Worm (Caenorhabditis elegans): ENCODE data around the gene asm-1.

The asm-1 gene

DNA sequence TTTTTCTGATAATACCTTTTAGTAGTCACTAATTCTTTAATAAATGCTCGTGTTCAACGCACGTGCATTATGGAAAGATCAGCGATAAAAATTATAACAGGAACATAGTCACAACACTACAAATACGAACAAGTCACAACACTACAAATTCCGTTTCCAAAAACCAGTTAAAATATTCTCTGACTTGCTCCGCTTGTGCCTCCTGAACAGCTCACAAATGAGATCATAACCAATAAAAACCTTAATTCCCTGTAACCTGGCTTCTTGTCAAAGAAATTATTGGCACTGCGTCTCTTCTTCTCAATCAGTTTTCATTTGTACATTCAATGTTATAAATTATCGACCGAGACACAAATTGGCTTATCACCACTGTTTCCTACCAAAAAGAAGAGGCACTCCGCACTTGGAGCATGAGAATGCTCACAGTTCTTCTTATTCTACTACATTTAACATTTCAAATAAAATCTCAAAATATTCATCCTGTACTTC lies 9.5 kb downstream of the asm-1 start, which contains the start of gene B0252.1:
Gene B0252.1, plus strand, starts transcription at position 318 of the 489 bp plus-strand sequence.
- TF ChIP-seq lin-32 (GFP tag; optimal IDR thresholded peaks at IDR 0.05) (no peak), mab-5 (tag; optimal IDR thresholded peaks at IDR 0.05) (no peak)

DNA sequence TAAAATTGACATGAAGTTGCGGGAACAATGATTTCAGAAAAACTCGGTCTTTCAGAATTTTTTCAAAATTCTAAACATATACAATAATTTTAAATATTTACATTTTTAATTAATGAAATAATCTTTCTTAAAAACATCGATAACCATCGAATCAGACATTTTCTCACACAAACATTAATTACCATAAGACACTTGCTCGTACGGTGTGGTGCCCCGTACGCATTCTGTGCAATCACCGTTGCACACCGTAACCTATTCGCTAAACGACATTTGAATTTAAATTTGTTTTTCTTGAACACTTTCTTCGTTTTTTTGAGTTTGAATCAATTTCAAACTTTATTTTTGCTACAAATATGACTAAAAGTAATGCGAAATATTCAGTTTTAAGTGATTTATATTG lies 13.9 kb downstream of the asm-1 start:
- TF ChIP-seq lsy-2 (tag; optimal IDR thresholded peaks at IDR 0.05) = peak; percentile 40
- no peak for TF ChIP-seq lin-13 (tag; optimal IDR thresholded peaks at IDR 0.05)

DNA sequence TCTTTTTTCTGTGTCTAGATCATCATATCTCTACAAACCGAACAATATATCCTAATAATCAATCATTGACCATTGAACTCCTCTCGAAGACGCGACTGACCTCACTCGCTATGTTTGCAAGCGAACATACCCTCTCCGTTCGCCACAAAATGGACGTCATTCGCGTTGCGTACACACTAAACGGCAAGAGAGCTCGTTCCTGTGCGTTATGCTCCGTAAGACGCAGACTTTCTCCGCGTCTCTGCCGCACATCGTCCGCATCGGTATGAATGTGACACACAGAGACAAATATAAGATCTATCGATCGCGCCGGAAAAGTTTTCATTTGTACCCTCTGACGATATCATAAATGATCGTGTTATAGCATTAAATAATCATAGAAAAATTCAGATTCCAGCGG lies 16.2 kb downstream of the asm-1 start:
- TF ChIP-seq nhr-76 (tag; optimal IDR thresholded peaks at IDR 0.05) (no peak), ham-2 (GFP tag; optimal IDR thresholded peaks at IDR 0.05) (peak; percentile 65), mls-2 (tag; optimal IDR thresholded peaks at IDR 0.05) (no peak), nhr-2 (tag; optimal IDR thresholded peaks at IDR 0.05) (peak; percentile 76), bed-3 (GFP tag; optimal IDR thresholded peaks at IDR 0.05) (no peak), flh-1 (GFP tag; optimal IDR thresholded peaks at IDR 0.05) (no peak), ztf-11 (tag; optimal IDR thresholded peaks at IDR 0.05) (no peak), mep-1 (tag; optimal IDR thresholded peaks at IDR 0.05) (no peak), nhr-12 (tag; optimal IDR thresholded peaks at IDR 0.05) (no peak), lin-32 (GFP tag; optimal IDR thresholded peaks at IDR 0.05) (no peak), mab-5 (tag; optimal IDR thresholded peaks at IDR 0.05) (no peak), cnd-1 (tag; optimal IDR thresholded peaks at IDR 0.05) (no peak), lin-13 (tag; optimal IDR thresholded peaks at IDR 0.05) (peak; percentile 27), nhr-28 (tag; optimal IDR thresholded peaks at IDR 0.05) (no peak), ceh-83 (GFP tag; optimal IDR thresholded peaks at IDR 0.05) (no peak), unc-39 (tag; optimal IDR thresholded peaks at IDR 0.05) (no peak), unc-120 (tag; optimal IDR thresholded peaks at IDR 0.05; ENCODE audit: poor library complexity, severe bottlenecking) (no peak), lsy-2 (tag; optimal IDR thresholded peaks at IDR 0.05) (no peak), elt-1 (tag; optimal IDR thresholded peaks at IDR 0.05; ENCODE audit: borderline replicate concordance, insufficient read depth) (no peak), ceh-39 (tag; optimal IDR thresholded peaks at IDR 0.05) (peak; percentile 62), tbx-8 (GFP tag; optimal IDR thresholded peaks at IDR 0.05) (no peak), ceh-43 (GFP tag; optimal IDR thresholded peaks at IDR 0.05) (no peak), ces-1 (GFP tag; optimal IDR thresholded peaks at IDR 0.05) (no peak), drap-1 (GFP tag; optimal IDR thresholded peaks at IDR 0.05) (no peak), nhr-237 (tag; optimal IDR thresholded peaks at IDR 0.05) (no peak), hlh-1 (tag; optimal IDR thresholded peaks at IDR 0.05) (no peak), elt-3 (tag; optimal IDR thresholded peaks at IDR 0.05) (no peak), snpc-4 (tag; optimal IDR thresholded peaks at IDR 0.05) (no peak), unc-62 (GFP tag; optimal IDR thresholded peaks at IDR 0.05) (peak; percentile 27), M03D4.4 (tag; optimal IDR thresholded peaks at IDR 0.05) (no peak), pha-4 (tag; optimal IDR thresholded peaks at IDR 0.05) (peak; percentile 57), sem-2 (GFP tag; optimal IDR thresholded peaks at IDR 0.05) (no peak), zip-8 (tag; optimal IDR thresholded peaks at IDR 0.05) (peak; percentile 20), sptf-1 (tag; optimal IDR thresholded peaks at IDR 0.05) (no peak), blmp-1 (tag; optimal IDR thresholded peaks at IDR 0.05) (no peak)

DNA sequence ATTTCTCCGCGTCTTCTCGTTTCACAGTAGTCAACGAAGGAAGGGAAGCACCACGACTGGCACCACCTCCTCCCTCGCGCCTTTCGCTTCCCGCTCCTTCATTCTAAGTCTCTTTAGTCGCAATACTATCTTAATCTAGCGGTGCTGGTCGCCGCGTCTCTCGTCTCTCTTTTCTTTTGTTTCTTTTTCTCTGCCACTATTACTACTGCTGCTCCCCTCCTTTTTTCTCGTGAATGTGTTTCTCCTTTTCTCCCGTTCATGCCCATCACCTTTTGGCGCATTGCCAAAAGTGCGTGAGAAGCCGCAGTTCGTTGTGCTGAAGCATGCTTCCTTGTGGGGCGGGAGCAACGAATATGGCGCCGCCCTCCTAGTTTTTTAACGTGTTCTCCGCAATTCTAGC lies 16.6 kb downstream of the asm-1 start:
- peak; percentile 1 for TF ChIP-seq nhr-237 (tag; optimal IDR thresholded peaks at IDR 0.05)
- TF ChIP-seq mab-5 (tag; optimal IDR thresholded peaks at IDR 0.05) = no peak
- peak; percentile 77 for TF ChIP-seq unc-120 (tag; optimal IDR thresholded peaks at IDR 0.05; ENCODE audit: poor library complexity, severe bottlenecking)

DNA sequence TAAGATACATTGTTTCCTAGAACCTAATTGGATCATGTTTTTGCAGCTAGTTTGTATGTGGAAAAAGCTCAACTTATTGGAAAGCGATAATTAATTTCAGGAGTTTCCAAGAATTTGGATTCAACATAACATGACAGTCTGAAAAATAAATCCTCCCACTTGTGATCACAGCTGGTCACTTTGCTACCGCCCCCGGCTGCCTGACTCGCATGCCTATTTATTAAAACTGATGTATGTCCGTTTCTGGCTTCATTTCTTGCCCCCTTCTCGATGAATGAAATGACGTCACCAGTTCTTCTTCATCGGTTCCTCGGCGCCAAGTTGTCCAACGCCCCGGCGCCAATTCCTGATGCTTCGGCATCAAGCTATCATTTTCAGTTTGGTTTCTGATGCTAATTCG lies 17.2 kb downstream of the asm-1 start:
- TF ChIP-seq drap-1 (GFP tag; optimal IDR thresholded peaks at IDR 0.05) (no peak), zip-8 (tag; optimal IDR thresholded peaks at IDR 0.05) (no peak), unc-62 (GFP tag; optimal IDR thresholded peaks at IDR 0.05) (no peak), ztf-11 (tag; optimal IDR thresholded peaks at IDR 0.05) (no peak), flh-1 (GFP tag; optimal IDR thresholded peaks at IDR 0.05) (no peak), nhr-2 (tag; optimal IDR thresholded peaks at IDR 0.05) (no peak), lin-13 (tag; optimal IDR thresholded peaks at IDR 0.05) (no peak), nhr-12 (tag; optimal IDR thresholded peaks at IDR 0.05) (no peak), hlh-1 (tag; optimal IDR thresholded peaks at IDR 0.05) (no peak), bed-3 (GFP tag; optimal IDR thresholded peaks at IDR 0.05) (no peak), snpc-4 (tag; optimal IDR thresholded peaks at IDR 0.05) (no peak), pha-4 (tag; optimal IDR thresholded peaks at IDR 0.05) (no peak), sptf-1 (tag; optimal IDR thresholded peaks at IDR 0.05) (no peak), ces-1 (GFP tag; optimal IDR thresholded peaks at IDR 0.05) (no peak), lsy-2 (tag; optimal IDR thresholded peaks at IDR 0.05) (no peak), M03D4.4 (tag; optimal IDR thresholded peaks at IDR 0.05) (no peak), tbx-8 (GFP tag; optimal IDR thresholded peaks at IDR 0.05) (no peak)

All from whole organism, mixed stage, embryonic.